Worm (Caenorhabditis elegans): ENCODE measurements around the gene apc-17.

ce11 chrII:11153800-11154199, 45.9 kb downstream of the apc-17 start:
- TF ChIP-seq W03F9.2 (tag; optimal IDR thresholded peaks at IDR 0.05) = no peak
- TF ChIP-seq him-1 (tag; optimal IDR thresholded peaks at IDR 0.05) = no peak
- no peak for TF ChIP-seq dao-5 (tag; optimal IDR thresholded peaks at IDR 0.05)

Measured in whole organism, L4/young adult.